Fruit fly (Drosophila melanogaster): ENCODE data around the gene mthl10.

DNA sequence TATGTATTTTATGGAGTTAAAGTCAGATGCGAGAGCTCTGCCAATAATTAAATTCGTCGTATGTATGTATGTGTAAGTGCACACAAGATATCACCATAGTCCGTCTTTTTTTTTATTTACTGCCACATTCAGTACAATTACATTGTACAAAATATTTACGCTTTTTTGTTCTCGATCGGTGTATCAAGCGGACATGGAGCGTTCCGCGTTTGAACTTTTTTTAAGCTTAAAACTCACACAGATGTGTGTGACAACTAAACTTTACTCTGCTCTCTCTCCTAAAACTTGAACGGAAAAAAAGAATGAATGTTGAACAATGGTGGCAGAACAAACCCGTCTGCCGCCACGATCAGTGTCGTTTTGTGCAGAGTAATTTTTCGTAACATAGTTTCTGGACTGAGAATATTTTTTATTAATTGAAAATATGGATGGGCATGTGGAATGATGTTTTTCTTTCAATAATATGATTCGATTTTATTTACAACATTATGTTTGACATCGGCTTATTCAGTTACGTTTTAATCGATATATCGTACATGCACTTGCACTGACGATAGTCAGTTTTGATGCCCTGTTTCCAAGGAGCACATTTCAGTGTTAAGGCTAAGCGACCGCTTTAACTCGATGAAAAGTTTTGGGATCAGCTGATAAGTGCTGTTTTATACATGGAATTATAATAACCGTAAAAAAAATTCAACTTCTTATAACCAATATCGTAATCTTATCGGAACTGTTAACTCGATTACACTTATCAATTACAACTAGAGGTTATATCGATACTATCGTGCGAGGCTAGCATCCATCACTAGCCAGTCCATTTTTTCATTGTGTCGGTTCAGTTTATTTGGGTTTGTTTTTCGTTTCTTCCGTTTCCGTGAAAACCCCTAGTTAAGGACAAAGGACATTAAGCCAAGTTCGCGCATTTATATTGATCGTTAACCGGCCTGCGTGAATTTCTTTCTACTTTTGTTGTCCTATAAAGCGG is 4.2 kb upstream of the mthl10 start, which contains the start of gene mth:
- TF ChIP-seq cyc (GFP tag; optimal IDR thresholded peaks at IDR 0.05) (peak; percentile 62), ss (GFP tag; optimal IDR thresholded peaks at IDR 0.05) (peak; percentile 18 to 41), Blimp-1 (GFP tag; optimal IDR thresholded peaks at IDR 0.05) (no peak)
